Worm (Caenorhabditis elegans) whole organism, L3 larva: ENCODE data around the gene Y38H6C.24.
A peak's percentile ranks its signal among the peaks of the same experiment; 100 is the strongest.

Experiments
- R02D3.7 ChIP-seq: fragments of 150-350 bp; optimal IDR thresholded peaks from 2 replicates; lab custom pipeline; 2014; ENCODE audit warnings: missing biosample characterization, missing genetic modification characterization
- aly-2 ChIP-seq: fragments of 150-350 bp; optimal IDR thresholded peaks from 2 replicates; lab custom pipeline; 2014; ENCODE audit warnings: missing biosample characterization, missing genetic modification characterization
- ama-1 ChIP-seq: fragments of 150-350 bp; optimal IDR thresholded peaks from 2 replicates; lab custom pipeline; 2018
- ceh-28 ChIP-seq: fragments of 150-350 bp; optimal IDR thresholded peaks from 2 replicates; lab custom pipeline; 2014; ENCODE audit warnings: missing biosample characterization, missing genetic modification reagents, missing genetic modification characterization
- ceh-82 ChIP-seq: fragments of 150-350 bp; optimal IDR thresholded peaks from 2 replicates; lab custom pipeline; 2014; ENCODE audit warnings: missing biosample characterization, missing genetic modification characterization
- ceh-9 ChIP-seq: sonication (generic microtip); optimal IDR thresholded peaks from 2 replicates; lab custom pipeline; 2018; ENCODE audit warnings: missing biosample characterization, missing genetic modification characterization
- egl-27 ChIP-seq: sonication (generic microtip); optimal IDR thresholded peaks from 4 replicates; lab custom pipeline; 2017; ENCODE audit warnings: missing biosample characterization, missing genetic modification reagents, missing genetic modification characterization
- egl-5 ChIP-seq: fragments of 150-350 bp; optimal IDR thresholded peaks from 2 replicates; lab custom pipeline; 2017; ENCODE audit warnings: missing biosample characterization, missing genetic modification reagents, missing genetic modification characterization, inconsistent platforms
- elt-1 ChIP-seq: fragments of 150-350 bp; optimal IDR thresholded peaks from 2 replicates; lab custom pipeline; 2014; ENCODE audit warnings: missing biosample characterization, missing genetic modification characterization
- elt-3 ChIP-seq, 3 experiments: fragments of 150-350 bp in 1 of 3; sonication (generic microtip) in 2 of 3; optimal IDR thresholded peaks; 2 replicates in 2 of 3; 4 replicates in 1 of 3; lab custom pipeline; 2014 to 2017; ENCODE audit warnings: missing biosample characterization in 3 of 3, missing genetic modification characterization in 3 of 3
- eor-1 ChIP-seq, 2 experiments: fragments of 150-350 bp; optimal IDR thresholded peaks; 2 replicates each; lab custom pipeline; 2014 to 2018; ENCODE audit warnings: missing biosample characterization in 2 of 2, missing genetic modification characterization in 2 of 2
- fkh-10 ChIP-seq: sonication (generic microtip); optimal IDR thresholded peaks from 2 replicates; lab custom pipeline; 2017; ENCODE audit warnings: missing biosample characterization, missing genetic modification reagents, missing genetic modification characterization
- fkh-2 ChIP-seq: fragments of 150-350 bp; optimal IDR thresholded peaks from 2 replicates; lab custom pipeline; 2014; ENCODE audit warnings: missing biosample characterization, missing genetic modification reagents, missing genetic modification characterization
- fos-1 ChIP-seq: fragments of 150-350 bp; optimal IDR thresholded peaks from 2 replicates; lab custom pipeline; 2014; ENCODE audit warnings: missing biosample characterization, missing genetic modification characterization
- hmg-11 ChIP-seq: sonication (generic microtip); optimal IDR thresholded peaks from 2 replicates; lab custom pipeline; 2016; ENCODE audit warnings: missing genetic modification characterization, missing compliant biosample characterization
- jun-1 ChIP-seq: fragments of 150-350 bp; optimal IDR thresholded peaks from 2 replicates; lab custom pipeline; 2014; ENCODE audit warnings: missing biosample characterization, missing genetic modification reagents, missing genetic modification characterization
- lin-15B ChIP-seq: fragments of 150-350 bp; optimal IDR thresholded peaks from 2 replicates; lab custom pipeline; 2014; ENCODE audit warnings: missing biosample characterization, missing genetic modification characterization
- lin-39 ChIP-seq: fragments of 150-350 bp; optimal IDR thresholded peaks from 2 replicates; lab custom pipeline; 2018; ENCODE audit warnings: missing biosample characterization, missing genetic modification reagents, missing genetic modification characterization
- mml-1 ChIP-seq: fragments of 150-350 bp; sonication (generic microtip); optimal IDR thresholded peaks from 3 replicates; lab custom pipeline; 2014; ENCODE audit warnings: missing biosample characterization, missing genetic modification characterization
- nfya-1 ChIP-seq: sonication (generic microtip); optimal IDR thresholded peaks from 2 replicates; lab custom pipeline; 2017; ENCODE audit warnings: missing genetic modification characterization, mild to moderate bottlenecking, missing compliant biosample characterization, antibody characterized with exemption, moderate library complexity; ENCODE audit not compliant: insufficient read depth
- nhr-11 ChIP-seq: fragments of 150-350 bp; optimal IDR thresholded peaks from 2 replicates; lab custom pipeline; 2014; ENCODE audit warnings: missing biosample characterization, missing genetic modification characterization
- nhr-23 ChIP-seq: fragments of 150-350 bp; optimal IDR thresholded peaks from 2 replicates; lab custom pipeline; 2014; ENCODE audit warnings: missing biosample characterization, missing genetic modification reagents, missing genetic modification characterization
- nhr-237 ChIP-seq: fragments of 150-350 bp; optimal IDR thresholded peaks from 2 replicates; lab custom pipeline; 2014; ENCODE audit warnings: missing biosample characterization, missing genetic modification characterization
- nhr-25 ChIP-seq: sonication (generic microtip); optimal IDR thresholded peaks from 2 replicates; lab custom pipeline; 2017; ENCODE audit warnings: missing biosample characterization, missing genetic modification characterization
- nhr-28 ChIP-seq: fragments of 150-350 bp; optimal IDR thresholded peaks from 2 replicates; lab custom pipeline; 2014; ENCODE audit warnings: missing biosample characterization, missing genetic modification characterization
- nhr-43 ChIP-seq: sonication (generic microtip); optimal IDR thresholded peaks from 2 replicates; lab custom pipeline; 2016; ENCODE audit warnings: mild to moderate bottlenecking, missing genetic modification characterization, missing compliant biosample characterization; ENCODE audit not compliant: poor library complexity, severe bottlenecking
- nhr-77 ChIP-seq: fragments of 150-350 bp; optimal IDR thresholded peaks from 2 replicates; lab custom pipeline; 2014; ENCODE audit warnings: missing biosample characterization, missing genetic modification characterization
- pqm-1 ChIP-seq: fragments of 150-350 bp; optimal IDR thresholded peaks from 2 replicates; lab custom pipeline; 2017; ENCODE audit warnings: missing biosample characterization, missing genetic modification characterization, inconsistent platforms
- skn-1 ChIP-seq: fragments of 150-350 bp; optimal IDR thresholded peaks from 2 replicates; lab custom pipeline; 2014; ENCODE audit warnings: missing biosample characterization, missing genetic modification characterization
- snpc-4 ChIP-seq: fragments of 150-350 bp; optimal IDR thresholded peaks from 2 replicates; lab custom pipeline; 2014; ENCODE audit warnings: missing biosample characterization, missing genetic modification characterization
- tbx-2 ChIP-seq: sonication (generic microtip); optimal IDR thresholded peaks from 2 replicates; lab custom pipeline; 2016; ENCODE audit warnings: mild to moderate bottlenecking, missing genetic modification characterization, missing compliant biosample characterization
- unc-39 ChIP-seq: sonication (generic microtip); optimal IDR thresholded peaks from 4 replicates; lab custom pipeline; 2017; ENCODE audit warnings: missing biosample characterization, missing genetic modification characterization
- ztf-11 ChIP-seq: fragments of 150-350 bp; optimal IDR thresholded peaks from 2 replicates; lab custom pipeline; 2014; ENCODE audit warnings: missing biosample characterization, missing genetic modification characterization
- ztf-4 ChIP-seq: fragments of 150-350 bp; optimal IDR thresholded peaks from 2 replicates; lab custom pipeline; 2014; ENCODE audit warnings: missing biosample characterization, missing genetic modification characterization

Y38H6C.24 gene

ce11 chrV:20518927-20519326 is 7.3 kb upstream of the Y38H6C.24 start, which contains the start of gene Y38H6C.25:
Y38H6C.25 (plus strand) TSS chrV:20519227.
- no peak for TF ChIP-seq R02D3.7 (tag; lab: Kevin White, UChicago)
- TF ChIP-seq ceh-82 (tag; lab: Kevin White, UChicago), result no peak
- TF ChIP-seq egl-5, result no peak
- TF ChIP-seq, all 47 proteins: peak for 0

ce11 chrV:20522219-20522618 is 4.0 kb upstream of the Y38H6C.24 start, which contains the start of the genes Y38H6C.9 and fbxa-150:
Y38H6C.9 (minus strand) TSS chrV:20522270.
fbxa-150 (plus strand) TSS chrV:20522598.
- TF ChIP-seq eor-1 (tag; optimal IDR thresholded peaks at IDR 0.05; lab: Kevin White, UChicago) (no peak), pqm-1 (no peak), hmg-11 (no peak), ztf-4 (tag; lab: Kevin White, UChicago) (no peak), tbx-2 (no peak), nhr-237 (no peak), egl-5 (no peak), elt-3 (tag; optimal IDR thresholded peaks at IDR 0.05; lab: Kevin White, UChicago) (no peak), egl-27 (tag; lab: Kevin White, UChicago) (no peak), aly-2 (tag; lab: Kevin White, UChicago) (no peak), lin-39 (tag; lab: Kevin White, UChicago) (no peak)

- no peak for TF ChIP-seq nhr-28 (tag; lab: Kevin White, UChicago)
- no peak for TF ChIP-seq ceh-28 (tag; lab: Kevin White, UChicago)
- TF ChIP-seq fkh-2 (tag; lab: Kevin White, UChicago), result no peak
- no peak for TF ChIP-seq unc-39 (tag; lab: Kevin White, UChicago)
- no peak for TF ChIP-seq pqm-1
- no peak for TF ChIP-seq lin-15B
- TF ChIP-seq nfya-1 (tag; lab: Kevin White, UChicago), result no peak
- no peak for TF ChIP-seq mml-1 (tag; lab: Kevin White, UChicago)
Measured at ce11 chrV:20527493-20527892, 1.3 kb downstream of the Y38H6C.24 start, which contains the start of gene Y38H6C.13. Y38H6C.13 (plus strand) TSS chrV:20527793.

ce11 chrV:20534072-20534471 is 7.8 kb downstream of the Y38H6C.24 start, which contains the start of gene famh-161:
famh-161 (minus strand) TSS chrV:20534172.
- TF ChIP-seq nhr-43 (no peak), fkh-2 (tag; lab: Kevin White, UChicago) (no peak), elt-1 (no peak), jun-1 (tag; lab: Kevin White, UChicago) (no peak), ztf-11 (tag; lab: Kevin White, UChicago) (no peak), nhr-23 (no peak), nfya-1 (tag; lab: Kevin White, UChicago) (no peak), nhr-11 (tag; lab: Kevin White, UChicago) (no peak), fos-1 (tag; lab: Kevin White, UChicago) (no peak), ceh-9 (tag; lab: Kevin White, UChicago) (no peak), lin-15B (no peak), hmg-11 (no peak)

- TF ChIP-seq ceh-28 (tag; lab: Kevin White, UChicago) (no peak), mml-1 (tag; lab: Kevin White, UChicago) (no peak), nhr-11 (tag; lab: Kevin White, UChicago) (no peak), fkh-10 (GFP tag; lab: Kevin White, UChicago) (no peak), R02D3.7 (tag; lab: Kevin White, UChicago) (no peak), eor-1 (tag; optimal IDR thresholded peaks at IDR 0.05; lab: Kevin White, UChicago) (no peak), egl-5 (no peak), snpc-4 (no peak), ama-1 (lab: Kevin White, UChicago) (no peak)
Measured at ce11 chrV:20536208-20536607, 10.0 kb downstream of the Y38H6C.24 start, which contains the start of gene Y38H6C.15. Y38H6C.15 (minus strand) TSS chrV:20536308.

- TF ChIP-seq skn-1 (tag; lab: Kevin White, UChicago), result no peak
- TF ChIP-seq nhr-25 (tag; lab: Kevin White, UChicago), result peak; percentile 49
- no peak for TF ChIP-seq nhr-77 (tag; lab: Kevin White, UChicago)
Measured at ce11 chrV:20539055-20539454, 12.8 kb downstream of the Y38H6C.24 start, which contains the start of gene Y38H6C.16. Y38H6C.16 (minus strand) TSS chrV:20539347.
